Worm (Caenorhabditis elegans) whole organism, L3 larva: ENCODE results near the gene C30G4.4.

Experiments used
- R02D3.7 ChIP-seq: fragments of 150-350 bp; optimal IDR thresholded peaks from 2 replicates; lab custom pipeline; 2014; ENCODE audit warnings: missing biosample characterization, missing genetic modification characterization
- aly-2 ChIP-seq: fragments of 150-350 bp; optimal IDR thresholded peaks from 2 replicates; lab custom pipeline; 2014; ENCODE audit warnings: missing biosample characterization, missing genetic modification characterization
- ama-1 ChIP-seq: fragments of 150-350 bp; optimal IDR thresholded peaks from 2 replicates; lab custom pipeline; 2018
- ceh-16 ChIP-seq: sonication (generic microtip); optimal IDR thresholded peaks from 2 replicates; lab custom pipeline; 2017; ENCODE audit warnings: missing biosample characterization, missing genetic modification characterization
- ceh-28 ChIP-seq: fragments of 150-350 bp; optimal IDR thresholded peaks from 2 replicates; lab custom pipeline; 2014; ENCODE audit warnings: missing biosample characterization, missing genetic modification reagents, missing genetic modification characterization
- daf-12 ChIP-seq: fragments of 150-350 bp; optimal IDR thresholded peaks from 2 replicates; lab custom pipeline; 2014; ENCODE audit warnings: missing biosample characterization, missing genetic modification reagents, missing genetic modification characterization
- egl-5 ChIP-seq: fragments of 150-350 bp; optimal IDR thresholded peaks from 2 replicates; lab custom pipeline; 2017; ENCODE audit warnings: missing biosample characterization, missing genetic modification reagents, missing genetic modification characterization, inconsistent platforms
- elt-1 ChIP-seq: fragments of 150-350 bp; optimal IDR thresholded peaks from 2 replicates; lab custom pipeline; 2014; ENCODE audit warnings: missing biosample characterization, missing genetic modification characterization
- hmg-11 ChIP-seq: sonication (generic microtip); optimal IDR thresholded peaks from 2 replicates; lab custom pipeline; 2016; ENCODE audit warnings: missing genetic modification characterization, missing compliant biosample characterization
- lin-15B ChIP-seq: fragments of 150-350 bp; optimal IDR thresholded peaks from 2 replicates; lab custom pipeline; 2014; ENCODE audit warnings: missing biosample characterization, missing genetic modification characterization
- mdl-1 ChIP-seq: fragments of 150-350 bp; optimal IDR thresholded peaks from 2 replicates; lab custom pipeline; 2014; ENCODE audit warnings: missing biosample characterization, missing genetic modification characterization
- nhr-12 ChIP-seq: fragments of 150-350 bp; optimal IDR thresholded peaks from 2 replicates; lab custom pipeline; 2014; ENCODE audit warnings: missing biosample characterization, missing genetic modification characterization
- nhr-25 ChIP-seq: sonication (generic microtip); optimal IDR thresholded peaks from 2 replicates; lab custom pipeline; 2017; ENCODE audit warnings: missing biosample characterization, missing genetic modification characterization
- nhr-28 ChIP-seq: fragments of 150-350 bp; optimal IDR thresholded peaks from 2 replicates; lab custom pipeline; 2014; ENCODE audit warnings: missing biosample characterization, missing genetic modification characterization
- nhr-43 ChIP-seq: sonication (generic microtip); optimal IDR thresholded peaks from 2 replicates; lab custom pipeline; 2016; ENCODE audit warnings: mild to moderate bottlenecking, missing genetic modification characterization, missing compliant biosample characterization; ENCODE audit not compliant: poor library complexity, severe bottlenecking
- nhr-76 ChIP-seq: fragments of 150-350 bp; sonication (generic microtip); optimal IDR thresholded peaks from 5 replicates; lab custom pipeline; 2014; ENCODE audit warnings: missing biosample characterization, missing genetic modification characterization
- nhr-77 ChIP-seq: fragments of 150-350 bp; optimal IDR thresholded peaks from 2 replicates; lab custom pipeline; 2014; ENCODE audit warnings: missing biosample characterization, missing genetic modification characterization
- pha-4 ChIP-seq: fragments of 150-350 bp; optimal IDR thresholded peaks from 2 replicates; lab custom pipeline; 2014; ENCODE audit warnings: missing biosample characterization, missing genetic modification reagents, missing genetic modification characterization
- pqm-1 ChIP-seq: fragments of 150-350 bp; optimal IDR thresholded peaks from 2 replicates; lab custom pipeline; 2017; ENCODE audit warnings: missing biosample characterization, missing genetic modification characterization, inconsistent platforms
- sea-2 ChIP-seq: fragments of 150-350 bp; sonication (generic microtip); optimal IDR thresholded peaks from 4 replicates; lab custom pipeline; 2014; ENCODE audit warnings: missing biosample characterization, missing genetic modification reagents, missing genetic modification characterization
- tbx-2 ChIP-seq: sonication (generic microtip); optimal IDR thresholded peaks from 2 replicates; lab custom pipeline; 2016; ENCODE audit warnings: mild to moderate bottlenecking, missing genetic modification characterization, missing compliant biosample characterization
- unc-39 ChIP-seq: sonication (generic microtip); optimal IDR thresholded peaks from 4 replicates; lab custom pipeline; 2017; ENCODE audit warnings: missing biosample characterization, missing genetic modification characterization
- ztf-11 ChIP-seq: fragments of 150-350 bp; optimal IDR thresholded peaks from 2 replicates; lab custom pipeline; 2014; ENCODE audit warnings: missing biosample characterization, missing genetic modification characterization

C30G4.4 gene

DNA sequence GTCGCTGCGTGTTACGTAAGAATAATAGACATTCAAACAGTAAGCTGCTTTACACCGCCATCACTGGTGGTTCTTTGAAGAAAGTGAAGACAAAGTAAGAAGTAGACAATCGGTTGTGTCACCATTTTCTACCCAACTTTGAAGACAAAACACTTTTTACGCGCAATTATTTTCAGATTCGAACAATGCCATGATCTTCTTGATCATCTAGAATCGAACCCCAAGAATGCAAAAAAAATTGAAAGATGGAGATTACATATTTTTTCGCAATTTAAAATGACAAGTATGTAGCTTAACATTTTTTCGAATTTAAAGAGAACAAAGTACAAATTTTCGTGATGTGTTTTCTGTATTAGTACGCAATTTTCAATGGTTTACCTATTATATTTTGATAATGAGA lies 51.1 kb downstream of the C30G4.4 start, which contains the start of gene F35B3.4:
Gene F35B3.4, minus strand, starts transcription at position 101 of the 400 bp plus-strand sequence.
- TF ChIP-seq nhr-43 (tag; lab: Kevin White, UChicago) (no peak), nhr-28 (no peak), R02D3.7 (tag; lab: Kevin White, UChicago) (no peak), ceh-16 (tag; lab: Kevin White, UChicago) (no peak), ceh-28 (tag; lab: Kevin White, UChicago) (no peak), hmg-11 (tag; lab: Kevin White, UChicago) (no peak), nhr-77 (no peak), lin-15B (tag; lab: Kevin White, UChicago) (no peak), nhr-76 (no peak), pha-4 (tag; lab: Kevin White, UChicago) (no peak), nhr-25 (no peak), daf-12 (tag; lab: Kevin White, UChicago) (no peak), mdl-1 (tag; lab: Kevin White, UChicago) (no peak), ztf-11 (tag; lab: Kevin White, UChicago) (no peak), unc-39 (tag; lab: Kevin White, UChicago) (no peak)

DNA sequence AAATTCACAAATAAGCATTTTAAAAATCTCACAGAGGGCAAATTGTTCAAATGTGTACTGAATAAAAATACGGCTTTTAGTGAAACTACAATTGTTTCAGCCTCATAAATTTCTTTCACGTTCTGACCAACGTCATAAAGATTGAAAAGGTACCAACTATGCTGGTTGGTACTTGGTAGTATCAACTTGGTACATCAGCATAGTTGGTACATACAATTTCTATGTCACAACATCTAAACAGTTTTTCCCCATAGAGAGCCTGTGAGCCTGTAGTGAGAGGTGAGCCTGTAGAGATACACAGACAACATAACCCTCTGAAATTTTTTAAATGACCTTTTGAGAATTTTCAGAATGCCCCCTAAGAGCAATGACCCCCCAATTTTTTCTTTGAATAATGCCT lies 52.9 kb downstream of the C30G4.4 start:
- TF ChIP-seq ama-1 (lab: Kevin White, UChicago) (no peak), ztf-11 (tag; lab: Kevin White, UChicago) (no peak), daf-12 (tag; lab: Kevin White, UChicago) (no peak), aly-2 (tag; lab: Kevin White, UChicago) (no peak), pqm-1 (tag; lab: Kevin White, UChicago) (no peak), egl-5 (tag; lab: Kevin White, UChicago) (no peak), nhr-12 (no peak), tbx-2 (no peak), elt-1 (tag; lab: Kevin White, UChicago) (no peak), unc-39 (tag; lab: Kevin White, UChicago) (no peak), lin-15B (tag; lab: Kevin White, UChicago) (no peak), nhr-76 (no peak), sea-2 (GFP tag; lab: Kevin White, UChicago) (no peak), R02D3.7 (tag; lab: Kevin White, UChicago) (no peak), nhr-77 (no peak), hmg-11 (tag; lab: Kevin White, UChicago) (no peak)
- TF ChIP-seq, all 47 proteins: peak for 0

DNA sequence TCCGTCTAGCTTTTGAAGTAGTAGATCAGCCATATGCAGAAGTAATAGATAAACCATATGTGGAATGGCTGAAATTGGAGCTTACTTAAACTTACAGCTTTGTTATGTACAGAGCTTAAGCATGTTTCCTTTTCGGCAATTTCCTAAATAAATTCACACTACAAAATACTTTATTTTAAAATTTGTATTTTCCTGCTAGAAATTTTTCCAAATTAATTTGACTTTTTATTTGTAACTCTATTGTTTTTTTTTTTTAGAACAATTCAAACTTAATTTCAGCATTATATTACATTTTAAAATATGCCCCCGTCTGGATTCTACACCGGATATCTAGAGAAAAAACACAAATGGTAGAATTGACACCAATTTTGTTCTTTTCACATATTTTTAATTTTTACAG lies 58.8 kb downstream of the C30G4.4 start, which contains the start of gene F35B3.3:
Gene F35B3.3, plus strand, starts transcription at position 301 of the 400 bp plus-strand sequence.
- no peak for TF ChIP-seq nhr-77
